Fruit fly (Drosophila melanogaster) whole organism, wandering third instar larva: ENCODE measurements around the gene Als2.

ENCODE experiments used
- Abd-B ChIP-seq: fragments of >200 bp; optimal IDR thresholded peaks from 2 replicates; lab custom pipeline; 2017; ENCODE audit warnings: missing biosample characterization, missing genetic modification characterization
- CG32264 ChIP-seq: fragments of 200-800 bp; sonication (Bioruptor generic); optimal IDR thresholded peaks from 2 replicates; lab custom pipeline; 2016; ENCODE audit warnings: missing biosample characterization, missing genetic modification characterization
- CG9705 ChIP-seq: fragments of 200-800 bp; sonication (Bioruptor generic); optimal IDR thresholded peaks from 2 replicates; lab custom pipeline; 2018; ENCODE audit warnings: missing biosample characterization, mild to moderate bottlenecking, missing genetic modification characterization
- CrebA ChIP-seq: fragments of 200-800 bp; sonication (Bioruptor generic); optimal IDR thresholded peaks from 2 replicates; lab custom pipeline; 2016; ENCODE audit warnings: missing biosample characterization, mild to moderate bottlenecking, missing genetic modification characterization, borderline replicate concordance
- Dfd ChIP-seq: fragments of >200 bp; optimal IDR thresholded peaks from 2 replicates; lab custom pipeline; 2017; ENCODE audit warnings: missing biosample characterization, missing genetic modification characterization
- Dif ChIP-seq: fragments of 200-275, 200-300 bp; sonication (Bioruptor generic); optimal IDR thresholded peaks from 2 replicates; lab custom pipeline; 2018; ENCODE audit warnings: missing biosample characterization, missing genetic modification characterization; ENCODE audit not compliant: partially characterized antibody
- GATAd ChIP-seq: sonication (Bioruptor generic); optimal IDR thresholded peaks from 2 replicates; lab custom pipeline; 2016; ENCODE audit warnings: missing biosample characterization, missing genetic modification characterization
- HLH106 ChIP-seq: fragments of 200-800 bp; optimal IDR thresholded peaks from 3 replicates; lab custom pipeline; 2019; ENCODE audit warnings: missing biosample characterization, mild to moderate bottlenecking, missing genetic modification characterization, moderate library complexity
- Hnf4 ChIP-seq: fragments of 200-800 bp; sonication (Bioruptor generic); optimal IDR thresholded peaks from 2 replicates; lab custom pipeline; 2016; ENCODE audit warnings: missing biosample characterization, mild to moderate bottlenecking, missing genetic modification characterization
- Hr78 ChIP-seq: fragments of >200 bp; optimal IDR thresholded peaks from 2 replicates; lab custom pipeline; 2017; ENCODE audit warnings: missing biosample characterization, missing genetic modification characterization
- Hr83 ChIP-seq: fragments of 200-300 bp; sonication (Bioruptor generic); optimal IDR thresholded peaks from 2 replicates; lab custom pipeline; 2016; ENCODE audit warnings: missing biosample characterization, mild to moderate bottlenecking, missing genetic modification characterization, moderate library complexity; ENCODE audit not compliant: poor library complexity, severe bottlenecking
- Jra ChIP-seq: sonication (Bioruptor generic); optimal IDR thresholded peaks from 2 replicates; lab custom pipeline; 2016; ENCODE audit warnings: missing biosample characterization, missing genetic modification characterization
- Mio ChIP-seq: sonication (Bioruptor generic); optimal IDR thresholded peaks from 2 replicates; lab custom pipeline; 2016; ENCODE audit warnings: missing biosample characterization, missing genetic modification characterization
- Myc ChIP-seq: fragments of >200 bp; optimal IDR thresholded peaks from 2 replicates; lab custom pipeline; 2017
- N ChIP-seq: fragments of >200 bp; optimal IDR thresholded peaks from 2 replicates; lab custom pipeline; 2018; ENCODE audit warnings: missing biosample characterization, missing external identifiers, missing genetic modification characterization
- OdsH ChIP-seq: fragments of 200-800 bp; sonication (Bioruptor generic); optimal IDR thresholded peaks from 2 replicates; lab custom pipeline; 2016; ENCODE audit warnings: missing biosample characterization, mild to moderate bottlenecking, missing genetic modification characterization
- Rel ChIP-seq, 2 experiments: fragments of 200-800 bp; sonication (Bioruptor generic) in 1 of 2; optimal IDR thresholded peaks; 2 replicates in 1 of 2; 3 replicates in 1 of 2; lab custom pipeline; 2016 to 2019; ENCODE audit warnings: mild to moderate bottlenecking in 2 of 2, missing biosample characterization in 2 of 2, missing genetic modification characterization in 2 of 2, moderate library complexity in 1 of 2
- Sp1 ChIP-seq: fragments of 200-800 bp; sonication (Bioruptor generic); optimal IDR thresholded peaks from 3 replicates; lab custom pipeline; 2019; ENCODE audit warnings: missing biosample characterization, mild to moderate bottlenecking, missing genetic modification characterization, moderate library complexity
- Vsx2 ChIP-seq: fragments of 200-300, 225-300 bp; sonication (Bioruptor generic); optimal IDR thresholded peaks from 2 replicates; lab custom pipeline; 2018; ENCODE audit warnings: missing biosample characterization, missing genetic modification characterization; ENCODE audit not compliant: partially characterized antibody
- br ChIP-seq: fragments of 200-800 bp; sonication (Bioruptor generic); optimal IDR thresholded peaks from 2 replicates; lab custom pipeline; 2016; ENCODE audit warnings: missing biosample characterization, missing genetic modification characterization
- brk ChIP-seq: fragments of 200-800 bp; sonication (Bioruptor generic); optimal IDR thresholded peaks from 2 replicates; lab custom pipeline; 2016; ENCODE audit warnings: missing biosample characterization, mild to moderate bottlenecking, missing genetic modification characterization
- dl ChIP-seq, 2 experiments: fragments of 175-275, 200-275 bp in 1 of 2; fragments of 200-275 bp in 1 of 2; sonication (Bioruptor generic); optimal IDR thresholded peaks; lab custom pipeline; 2018; ENCODE audit warnings: mild to moderate bottlenecking in 2 of 2, missing biosample characterization in 2 of 2, missing genetic modification characterization in 2 of 2, moderate library complexity in 2 of 2; ENCODE audit not compliant: partially characterized antibody in 2 of 2, insufficient read depth in 1 of 2
- dmrt93B ChIP-seq: fragments of 200-800 bp; sonication (Bioruptor generic); optimal IDR thresholded peaks from 2 replicates; lab custom pipeline; 2018; ENCODE audit warnings: missing biosample characterization, mild to moderate bottlenecking, missing genetic modification characterization
- dsf ChIP-seq: sonication (Bioruptor generic); optimal IDR thresholded peaks from 2 replicates; lab custom pipeline; 2016; ENCODE audit warnings: missing biosample characterization, missing genetic modification characterization, borderline replicate concordance
- ey ChIP-seq: fragments of 200-800 bp; sonication (Bioruptor generic); optimal IDR thresholded peaks from 2 replicates; lab custom pipeline; 2016; ENCODE audit warnings: missing biosample characterization, missing genetic modification characterization
- foxo ChIP-seq, 2 experiments: fragments of 200-800 bp; sonication (Bioruptor generic); optimal IDR thresholded peaks; 2 replicates in 1 of 2; 3 replicates in 1 of 2; lab custom pipeline; 2016 to 2017; ENCODE audit warnings: missing biosample characterization in 2 of 2, missing genetic modification characterization in 2 of 2
- fru ChIP-seq: fragments of 200-800 bp; sonication (Bioruptor generic); optimal IDR thresholded peaks from 3 replicates; lab custom pipeline; 2016; ENCODE audit warnings: missing biosample characterization, mild to moderate bottlenecking, missing genetic modification characterization
- h ChIP-seq: fragments of 200-800 bp; sonication (Bioruptor generic); optimal IDR thresholded peaks from 3 replicates; lab custom pipeline; 2016; ENCODE audit warnings: missing biosample characterization, mild to moderate bottlenecking, missing genetic modification characterization
- jim ChIP-seq: fragments of 175-275, 200-325 bp; sonication (Bioruptor generic); optimal IDR thresholded peaks from 2 replicates; lab custom pipeline; 2016; ENCODE audit warnings: missing biosample characterization, mild to moderate bottlenecking, missing genetic modification characterization
- lola ChIP-seq: fragments of >200 bp; optimal IDR thresholded peaks from 2 replicates; lab custom pipeline; 2017; ENCODE audit warnings: missing biosample characterization, missing genetic modification characterization
- pan ChIP-seq: fragments of >200 bp; optimal IDR thresholded peaks from 2 replicates; lab custom pipeline; 2017
- psq ChIP-seq: fragments of 200-800 bp; sonication (Bioruptor generic); optimal IDR thresholded peaks from 3 replicates; lab custom pipeline; 2017; ENCODE audit warnings: missing biosample characterization, mild to moderate bottlenecking, missing genetic modification characterization, moderate library complexity
- rgr ChIP-seq: fragments of 200-800 bp; sonication (Bioruptor generic); optimal IDR thresholded peaks from 3 replicates; lab custom pipeline; 2016; ENCODE audit warnings: missing biosample characterization, mild to moderate bottlenecking, missing genetic modification characterization
- sage ChIP-seq: fragments of 200-800 bp; sonication (Bioruptor generic); optimal IDR thresholded peaks from 2 replicates; lab custom pipeline; 2016; ENCODE audit warnings: missing biosample characterization, mild to moderate bottlenecking, missing genetic modification characterization
- sv ChIP-seq: fragments of 200-800 bp; sonication (Bioruptor generic); optimal IDR thresholded peaks from 3 replicates; lab custom pipeline; 2016; ENCODE audit warnings: missing biosample characterization, missing genetic modification characterization
- tai ChIP-seq: sonication (Bioruptor generic); optimal IDR thresholded peaks from 2 replicates; lab custom pipeline; 2016; ENCODE audit warnings: missing biosample characterization, missing genetic modification characterization
- usp ChIP-seq: fragments of >200 bp; optimal IDR thresholded peaks from 2 replicates; lab custom pipeline; 2017; ENCODE audit warnings: missing biosample characterization, missing genetic modification characterization
- woc ChIP-seq: sonication (Bioruptor generic); optimal IDR thresholded peaks from 2 replicates; lab custom pipeline; 2016; ENCODE audit warnings: missing biosample characterization, mild to moderate bottlenecking, missing genetic modification characterization

The Als2 gene

dm6 chr3L:21642908-21643572 is 36.5 kb downstream of the Als2 start:
- TF ChIP-seq dmrt93B (GFP tag; lab: Kevin White, UChicago) (no peak), Dif (GFP tag; lab: Kevin White, UChicago) (no peak), HLH106 (no peak), foxo (GFP tag; optimal IDR thresholded peaks at IDR 0.05; lab: Kevin White, UChicago) (no peak), Vsx2 (no peak), OdsH (GFP tag; lab: Kevin White, UChicago) (no peak), sv (GFP tag; lab: Kevin White, UChicago) (no peak), CrebA (GFP tag; lab: Kevin White, UChicago) (no peak)

- no peak for TF ChIP-seq woc
- no peak for TF ChIP-seq Mio
- TF ChIP-seq tai = no peak
- TF ChIP-seq Hr78 (GFP tag; lab: Kevin White, UChicago) = no peak
- no peak for TF ChIP-seq GATAd (GFP tag; lab: Kevin White, UChicago)
- peak; percentile 74 for TF ChIP-seq Myc (lab: Kevin White, UChicago)
- TF ChIP-seq ey (GFP tag; lab: Kevin White, UChicago) = no peak
- TF ChIP-seq br (GFP tag; lab: Kevin White, UChicago) = no peak
- peak; percentile 15 for TF ChIP-seq h (GFP tag; lab: Kevin White, UChicago)
- no peak for TF ChIP-seq lola
- no peak for TF ChIP-seq foxo (GFP tag; optimal IDR thresholded peaks at IDR 0.05; lab: Kevin White, UChicago)
- no peak for TF ChIP-seq dsf
- no peak for TF ChIP-seq Hnf4 (GFP tag; lab: Kevin White, UChicago)
- no peak for TF ChIP-seq N
- TF ChIP-seq pan (lab: Kevin White, UChicago) = no peak
- no peak for TF ChIP-seq brk (GFP tag; lab: Kevin White, UChicago)
- peak; percentile 5 for TF ChIP-seq OdsH (GFP tag; lab: Kevin White, UChicago)
- no peak for TF ChIP-seq Vsx2
- TF ChIP-seq Jra = no peak
- TF ChIP-seq usp = no peak
- no peak for TF ChIP-seq Rel (GFP tag; optimal IDR thresholded peaks at IDR 0.05; lab: Kevin White, UChicago)
- TF ChIP-seq Rel (tag; optimal IDR thresholded peaks at IDR 0.05; lab: Kevin White, UChicago) = peak; percentile 63
- TF ChIP-seq HLH106 = peak; percentile 56
- no peak for TF ChIP-seq Dif (GFP tag; lab: Kevin White, UChicago)
- peak; percentile 46 for TF ChIP-seq Sp1
- TF ChIP-seq Dfd (GFP tag; lab: Kevin White, UChicago) = no peak
- no peak for TF ChIP-seq dl (GFP tag; optimal IDR thresholded peaks at IDR 0.05; lab: Kevin White, UChicago; ENCODE audit: insufficient read depth in 1 of 2, partially characterized antibody in 2 of 2)
- TF ChIP-seq jim (GFP tag; lab: Kevin White, UChicago) = peak; percentile 7
- TF ChIP-seq sv (GFP tag; lab: Kevin White, UChicago) = peak; percentile 10
- peak; percentile 45 for TF ChIP-seq rgr (GFP tag; lab: Kevin White, UChicago)
- TF ChIP-seq Abd-B (GFP tag; lab: Kevin White, UChicago) = no peak
- TF ChIP-seq dmrt93B (GFP tag; lab: Kevin White, UChicago) = peak; percentile 27
- TF ChIP-seq CG32264 (GFP tag; lab: Kevin White, UChicago) = no peak
- TF ChIP-seq fru (GFP tag; lab: Kevin White, UChicago) = no peak
- peak; percentile 70 for TF ChIP-seq CG9705 (GFP tag; lab: Kevin White, UChicago)
- no peak for TF ChIP-seq psq (GFP tag; lab: Kevin White, UChicago)
- TF ChIP-seq Hr83 (GFP tag; lab: Kevin White, UChicago) = no peak
- no peak for TF ChIP-seq sage (GFP tag; lab: Kevin White, UChicago)
- no peak for TF ChIP-seq CrebA (GFP tag; lab: Kevin White, UChicago)
Observed at dm6 chr3L:21640815-21641214, 38.7 kb downstream of the Als2 start, which contains the start of gene Atox1. Atox1 (plus strand) TSS chr3L:21640995.
